Fruit fly (Drosophila melanogaster) whole organism, embryonic: ENCODE measurements around the gene CG3339.

Source experiments
- Adf1 ChIP-seq: fragments of 200-800 bp; sonication (Bioruptor generic); IDR thresholded peaks from 2 replicates; pipeline ENCODE4 v1.3.6; 2022; ENCODE audit warnings: missing biosample characterization, missing genetic modification characterization
- Antp ChIP-seq: fragments of 200-800 bp; sonication (Bioruptor generic); optimal IDR thresholded peaks from 3 replicates; lab custom pipeline; 2016; ENCODE audit warnings: missing biosample characterization, missing genetic modification characterization
- Atf3 ChIP-seq: fragments of 200-800 bp; sonication (Bioruptor generic); optimal IDR thresholded peaks from 3 replicates; lab custom pipeline; 2016; ENCODE audit warnings: missing biosample characterization, missing genetic modification characterization
- Bdp1 ChIP-seq: fragments of 200-800 bp; sonication (Bioruptor generic); optimal IDR thresholded peaks from 3 replicates; lab custom pipeline; 2016; ENCODE audit warnings: missing biosample characterization, missing genetic modification characterization
- C15 ChIP-seq: fragments of 200-800 bp; sonication (Bioruptor generic); IDR thresholded peaks from 3 replicates; pipeline ENCODE4 v1.3.6; 2022; ENCODE audit warnings: missing biosample characterization, missing genetic modification characterization
- CG10209 ChIP-seq: fragments of 200-800 bp; sonication (Bioruptor generic); optimal IDR thresholded peaks from 3 replicates; lab custom pipeline; 2017; ENCODE audit warnings: missing biosample characterization, mild to moderate bottlenecking, missing genetic modification characterization, missing genetic modification reagents
- CG10543 ChIP-seq: fragments of 200-800 bp; sonication (Bioruptor generic); optimal IDR thresholded peaks from 3 replicates; lab custom pipeline; 2017; ENCODE audit warnings: missing biosample characterization, mild to moderate bottlenecking, missing genetic modification characterization, moderate library complexity
- CG11085 ChIP-seq: fragments of 200-800 bp; sonication (Bioruptor generic); IDR thresholded peaks from 2 replicates; pipeline ENCODE4 v1.3.6; 2022; ENCODE audit warnings: missing biosample characterization, missing genetic modification characterization
- CG11247 ChIP-seq: fragments of 200-800 bp; sonication (Bioruptor generic); IDR thresholded peaks from 2 replicates; pipeline ENCODE4 v1.3.6; 2022; ENCODE audit warnings: missing biosample characterization, missing genetic modification characterization
- CG1233 ChIP-seq: fragments of 200-800 bp; sonication (Bioruptor generic); optimal IDR thresholded peaks from 4 replicates; lab custom pipeline; 2018; ENCODE audit warnings: missing biosample characterization, mild to moderate bottlenecking, missing genetic modification characterization
- CG13287 ChIP-seq: fragments of 200-800 bp; sonication (Bioruptor generic); IDR thresholded peaks from 2 replicates; pipeline ENCODE4 v1.3.6; 2022; ENCODE audit warnings: missing biosample characterization, missing genetic modification characterization; ENCODE audit not compliant: partially characterized antibody
- CG13624 ChIP-seq: fragments of 200-800 bp; sonication (Bioruptor generic); optimal IDR thresholded peaks from 2 replicates; lab custom pipeline; 2016; ENCODE audit warnings: missing biosample characterization, missing genetic modification characterization
- CG13775 ChIP-seq: fragments of 200-800 bp; sonication (Bioruptor generic); optimal IDR thresholded peaks from 3 replicates; lab custom pipeline; 2017; ENCODE audit warnings: missing biosample characterization, mild to moderate bottlenecking, missing genetic modification characterization
- CG14441 ChIP-seq: fragments of 200-800 bp; sonication (Bioruptor generic); IDR thresholded peaks from 2 replicates; pipeline ENCODE4 v1.3.6; 2022; ENCODE audit warnings: missing biosample characterization, missing genetic modification characterization
- CG15073 ChIP-seq: fragments of 200-800 bp; sonication (Bioruptor generic); optimal IDR thresholded peaks from 2 replicates; lab custom pipeline; 2016; ENCODE audit warnings: missing biosample characterization, missing genetic modification characterization
- CG15269 ChIP-seq: fragments of 200-800 bp; sonication (Bioruptor generic); optimal IDR thresholded peaks from 2 replicates; lab custom pipeline; 2018; ENCODE audit warnings: missing biosample characterization, mild to moderate bottlenecking, missing genetic modification characterization, moderate library complexity
- CG15601 ChIP-seq: fragments of 200-800 bp; sonication (Bioruptor generic); optimal IDR thresholded peaks from 3 replicates; lab custom pipeline; 2019; ENCODE audit warnings: missing biosample characterization, mild to moderate bottlenecking, missing genetic modification characterization, moderate library complexity
- CG1647 ChIP-seq: fragments of 200-800 bp; sonication (Bioruptor generic); optimal IDR thresholded peaks from 3 replicates; lab custom pipeline; 2016; ENCODE audit warnings: missing biosample characterization, missing genetic modification characterization
- CG16779 ChIP-seq: fragments of 200-800 bp; sonication (Bioruptor generic); IDR thresholded peaks from 2 replicates; pipeline ENCODE4 v1.3.6; 2022; ENCODE audit warnings: missing biosample characterization, missing genetic modification characterization
- CG17568 ChIP-seq: fragments of 200-800 bp; sonication (Bioruptor generic); optimal IDR thresholded peaks from 2 replicates; lab custom pipeline; 2018; ENCODE audit warnings: missing biosample characterization, mild to moderate bottlenecking, missing genetic modification characterization, moderate library complexity
- CG17912 ChIP-seq: fragments of 200-800 bp; sonication (Bioruptor generic); optimal IDR thresholded peaks from 2 replicates; lab custom pipeline; 2018; ENCODE audit warnings: missing biosample characterization, mild to moderate bottlenecking, missing genetic modification characterization
- CG2120 ChIP-seq: fragments of 200-800 bp; sonication (Bioruptor generic); optimal IDR thresholded peaks from 3 replicates; lab custom pipeline; 2016; ENCODE audit warnings: missing biosample characterization, missing genetic modification characterization
- CG30020 ChIP-seq: fragments of 200-800 bp; optimal IDR thresholded peaks from 2 replicates; lab custom pipeline; 2019; ENCODE audit warnings: missing biosample characterization, mild to moderate bottlenecking, missing genetic modification characterization, moderate library complexity
- CG3407 ChIP-seq: fragments of 200-800 bp; sonication (Bioruptor generic); optimal IDR thresholded peaks from 2 replicates; lab custom pipeline; 2018; ENCODE audit warnings: missing biosample characterization, mild to moderate bottlenecking, missing genetic modification characterization
- CG8478 ChIP-seq: fragments of >200 bp; optimal IDR thresholded peaks from 2 replicates; lab custom pipeline; 2018
- CG9215 ChIP-seq: fragments of 200-800 bp; sonication (Bioruptor generic); IDR thresholded peaks from 2 replicates; pipeline ENCODE4 v1.3.6; 2022; ENCODE audit warnings: missing biosample characterization, missing genetic modification characterization
- CG9876 ChIP-seq: fragments of 200-800 bp; sonication (Bioruptor generic); optimal IDR thresholded peaks from 2 replicates; lab custom pipeline; 2016; ENCODE audit warnings: missing biosample characterization, missing genetic modification characterization
- D19A ChIP-seq: fragments of 200-800 bp; optimal IDR thresholded peaks from 3 replicates; lab custom pipeline; 2019; ENCODE audit warnings: missing biosample characterization, mild to moderate bottlenecking, missing genetic modification characterization, moderate library complexity
- H15 ChIP-seq: fragments of 200-800 bp; sonication (Bioruptor generic); IDR thresholded peaks from 3 replicates; pipeline ENCODE4 v1.3.6; 2022; ENCODE audit warnings: missing biosample characterization, missing genetic modification characterization
- NK7.1 ChIP-seq: fragments of 200-800 bp; sonication (Bioruptor generic); optimal IDR thresholded peaks from 3 replicates; lab custom pipeline; 2016; ENCODE audit warnings: missing biosample characterization, missing genetic modification characterization
- NfI ChIP-seq: fragments of 200-800 bp; sonication (Bioruptor generic); optimal IDR thresholded peaks from 3 replicates; lab custom pipeline; 2018; ENCODE audit warnings: missing biosample characterization, mild to moderate bottlenecking, missing genetic modification characterization, moderate library complexity
- Rfx ChIP-seq: fragments of 200-800 bp; sonication (Bioruptor generic); IDR thresholded peaks from 2 replicates; pipeline ENCODE4 v1.3.6; 2022; ENCODE audit warnings: missing biosample characterization, missing genetic modification characterization
- Side ChIP-seq: fragments of 200-800 bp; sonication (Bioruptor generic); optimal IDR thresholded peaks from 2 replicates; lab custom pipeline; 2016; ENCODE audit warnings: missing biosample characterization, missing genetic modification characterization
- ato ChIP-seq: fragments of 200-800 bp; sonication (Bioruptor generic); IDR thresholded peaks from 2 replicates; pipeline ENCODE4 v1.3.6; 2022; ENCODE audit warnings: missing biosample characterization, missing genetic modification characterization; ENCODE audit not compliant: partially characterized antibody
- bab2 ChIP-seq: fragments of 200-800 bp; sonication (Bioruptor generic); optimal IDR thresholded peaks from 2 replicates; lab custom pipeline; 2016; ENCODE audit warnings: missing biosample characterization, missing genetic modification characterization
- croc ChIP-seq: fragments of 200-800 bp; sonication (Bioruptor generic); conservative IDR thresholded peaks from 3 replicates; pipeline ENCODE4 v1.3.6; 2022; ENCODE audit warnings: missing biosample characterization, missing genetic modification characterization
- da ChIP-seq: fragments of 200-800 bp; sonication (Bioruptor generic); optimal IDR thresholded peaks from 2 replicates; lab custom pipeline; 2016; ENCODE audit warnings: missing biosample characterization, missing genetic modification characterization
- dmrt99B ChIP-seq: fragments of 200-800 bp; sonication (Bioruptor generic); optimal IDR thresholded peaks from 2 replicates; lab custom pipeline; 2018; ENCODE audit warnings: missing biosample characterization, mild to moderate bottlenecking, missing genetic modification characterization, moderate library complexity
- hth ChIP-seq: fragments of >200 bp; optimal IDR thresholded peaks from 2 replicates; lab custom pipeline; 2017; ENCODE audit warnings: inconsistent platforms
- jumu ChIP-seq: fragments of 200-800 bp; sonication (Bioruptor generic); optimal IDR thresholded peaks from 3 replicates; lab custom pipeline; 2016; ENCODE audit warnings: missing biosample characterization, missing genetic modification characterization
- lbe ChIP-seq: fragments of 200-800 bp; sonication (Bioruptor generic); optimal IDR thresholded peaks from 2 replicates; lab custom pipeline; 2016; ENCODE audit warnings: missing biosample characterization, mild to moderate bottlenecking, missing genetic modification characterization
- lov ChIP-seq, 2 experiments: fragments of 200-800 bp in 1 of 2; fragments of >200 bp in 1 of 2; sonication (Bioruptor generic) in 1 of 2; IDR thresholded peaks in 1 of 2; optimal IDR thresholded peaks in 1 of 2; 2 replicates in 1 of 2; 3 replicates in 1 of 2; pipeline versions ENCODE4 v1.3.6 to Lab custom; 2017 to 2022; ENCODE audit warnings: missing biosample characterization in 1 of 2, missing genetic modification characterization in 1 of 2
- nmo ChIP-seq: fragments of 200-800 bp; sonication (Bioruptor generic); optimal IDR thresholded peaks from 2 replicates; lab custom pipeline; 2018; ENCODE audit warnings: missing biosample characterization, mild to moderate bottlenecking, missing genetic modification characterization, moderate library complexity
- onecut ChIP-seq: fragments of 200-800 bp; sonication (Bioruptor generic); IDR thresholded peaks from 2 replicates; pipeline ENCODE4 v1.3.6; 2022; ENCODE audit warnings: missing biosample characterization, missing genetic modification characterization
- seq ChIP-seq: fragments of 200-800 bp; sonication (Bioruptor generic); IDR thresholded peaks from 2 replicates; pipeline ENCODE4 v1.3.6; 2022; ENCODE audit warnings: missing biosample characterization, missing genetic modification characterization
- sob ChIP-seq: fragments of 200-800 bp; sonication (Bioruptor generic); IDR thresholded peaks from 2 replicates; pipeline ENCODE4 v1.3.6; 2022; ENCODE audit warnings: missing biosample characterization, missing genetic modification characterization
- tap ChIP-seq: fragments of 200-800 bp; optimal IDR thresholded peaks from 3 replicates; lab custom pipeline; 2019; ENCODE audit warnings: missing biosample characterization, mild to moderate bottlenecking, missing genetic modification characterization, moderate library complexity
- vvl ChIP-seq: fragments of 200-800 bp; sonication (Bioruptor generic); IDR thresholded peaks from 2 replicates; pipeline ENCODE4 v1.3.6; 2022; ENCODE audit warnings: missing biosample characterization, missing genetic modification characterization
- z ChIP-seq: fragments of 200-800 bp; sonication (Bioruptor generic); IDR thresholded peaks from 3 replicates; pipeline ENCODE4 v1.3.6; 2022; ENCODE audit warnings: missing biosample characterization, missing genetic modification characterization
- zfh2 ChIP-seq: fragments of 200-800 bp; sonication (Bioruptor generic); optimal IDR thresholded peaks from 2 replicates; lab custom pipeline; 2016; ENCODE audit warnings: missing biosample characterization, missing genetic modification characterization

The CG3339 gene

DNA sequence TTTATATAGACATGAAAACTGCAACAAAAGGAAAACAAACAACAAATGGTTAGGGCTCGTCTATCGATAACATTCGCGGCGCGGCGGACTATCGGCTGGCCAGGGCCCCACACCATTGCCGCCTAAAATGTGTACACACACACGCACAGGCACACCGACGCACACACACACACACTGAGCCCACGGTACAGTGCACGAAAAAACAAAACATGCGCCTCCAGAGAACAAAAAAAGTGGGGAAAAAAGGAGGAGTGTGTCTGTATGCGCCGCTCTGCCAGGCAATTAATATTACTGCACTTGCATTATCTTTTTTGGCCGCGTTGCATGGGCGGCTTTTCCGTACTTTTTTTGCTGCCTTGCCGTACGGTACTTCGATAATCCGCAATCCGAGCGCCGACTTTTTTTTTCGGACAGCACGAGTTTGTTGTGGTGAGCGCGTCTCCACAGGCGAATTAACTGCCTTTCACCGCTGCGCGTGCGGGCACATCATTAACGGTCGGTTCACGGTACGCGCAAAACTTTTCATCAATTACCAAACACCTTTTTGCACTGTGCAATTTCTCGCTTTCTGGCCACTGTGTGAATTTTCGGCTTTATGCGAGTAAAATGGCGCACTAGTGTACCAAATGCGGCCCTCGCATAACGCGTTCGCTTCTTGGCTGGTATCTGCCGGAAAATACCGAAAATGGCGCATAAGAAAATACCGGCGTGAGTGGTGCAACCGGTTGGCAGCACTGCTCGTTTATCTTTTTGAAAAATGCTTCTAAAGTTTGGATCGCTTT is 58.5 kb downstream of the CG3339 start, which contains the start of gene woc (continued):
- no peak for TF ChIP-seq z (GFP tag; lab: Robert Waterston, UW)
- peak; percentile 46 for TF ChIP-seq bab2 (GFP tag; lab: Kevin White, UChicago)
- no peak for TF ChIP-seq CG11085 (GFP tag; lab: Robert Waterston, UW)
- peak; percentile 62 for TF ChIP-seq jumu (GFP tag; lab: Kevin White, UChicago)
- TF ChIP-seq CG15269 (tag; lab: Kevin White, UChicago) = no peak
- TF ChIP-seq CG3407 (GFP tag; lab: Kevin White, UChicago) = peak; percentile 8
- no peak for TF ChIP-seq C15 (GFP tag; lab: Robert Waterston, UW)
- no peak for TF ChIP-seq onecut (GFP tag; lab: Robert Waterston, UW)
- no peak for TF ChIP-seq Atf3 (GFP tag; lab: Kevin White, UChicago)
- TF ChIP-seq CG16779 (GFP tag; lab: Robert Waterston, UW) = no peak
- TF ChIP-seq dmrt99B (tag; lab: Kevin White, UChicago) = no peak
- TF ChIP-seq hth (lab: Kevin White, UChicago) = no peak
- TF ChIP-seq CG15601 (tag; lab: Kevin White, UChicago) = no peak
- TF ChIP-seq CG2120 (GFP tag; lab: Kevin White, UChicago) = peak; percentile 78
- no peak for TF ChIP-seq CG17568 (GFP tag; lab: Kevin White, UChicago)
- TF ChIP-seq Rfx (GFP tag; lab: Robert Waterston, UW) = peak; percentile 63
- TF ChIP-seq NK7.1 = peak; percentile 37
- peak; percentile 24 for TF ChIP-seq NfI (GFP tag; lab: Kevin White, UChicago)
- TF ChIP-seq Bdp1 (GFP tag; lab: Kevin White, UChicago) = peak; percentile 46
- no peak for TF ChIP-seq CG15073
- peak; percentile 46 for TF ChIP-seq CG13624 (GFP tag; lab: Kevin White, UChicago)
- peak; percentile 59 for TF ChIP-seq Adf1 (GFP tag; lab: Robert Waterston, UW)
- peak; percentile 43 for TF ChIP-seq CG9215 (GFP tag; lab: Robert Waterston, UW)
- TF ChIP-seq Antp (GFP tag; lab: Kevin White, UChicago) = peak; percentile 70
- peak; percentile 35 for TF ChIP-seq CG10209
- TF ChIP-seq lbe (GFP tag; lab: Kevin White, UChicago) = no peak
- peak; percentile 87 for TF ChIP-seq CG13287
- 0 out of 2 replicates have a peak, but pooled peaks have one; percentile 15 for TF ChIP-seq CG14441 (GFP tag; lab: Robert Waterston, UW)
- TF ChIP-seq vvl = peak; percentile 45
- TF ChIP-seq CG10543 = no peak
- peak; percentile 71 for TF ChIP-seq zfh2
- peak; percentile 19; the same call in 1 of the 2 replicates for TF ChIP-seq sob (GFP tag; lab: Robert Waterston, UW)
- TF ChIP-seq croc (GFP tag; lab: Robert Waterston, UW) = no peak
- 0 out of 2 replicates have a peak, but pooled peaks have one; percentile 9 for TF ChIP-seq CG11247
- TF ChIP-seq CG1647 = no peak
- TF ChIP-seq CG17912 (GFP tag; lab: Kevin White, UChicago) = no peak
- TF ChIP-seq H15 (GFP tag; lab: Robert Waterston, UW) = no peak
- peak; percentile 88 for TF ChIP-seq CG8478 (lab: Kevin White, UChicago)
- TF ChIP-seq D19A (tag; lab: Kevin White, UChicago) = no peak
- peak; percentile 65 for TF ChIP-seq CG13775
- peak; percentile 65 for TF ChIP-seq Side (GFP tag; lab: Kevin White, UChicago)
- peak; percentile 54; the same call in 1 of the 2 replicates for TF ChIP-seq seq (GFP tag; lab: Robert Waterston, UW)
- no peak for TF ChIP-seq lov (optimal IDR thresholded peaks at IDR 0.05; lab: Kevin White, UChicago)
- TF ChIP-seq lov (GFP tag; IDR thresholded peaks at IDR 0.05; lab: Robert Waterston, UW) = no peak
- TF ChIP-seq CG9876 (GFP tag; lab: Kevin White, UChicago) = no peak
- no peak for TF ChIP-seq da (GFP tag; lab: Kevin White, UChicago)
- peak; percentile 16 for TF ChIP-seq CG1233 (GFP tag; lab: Kevin White, UChicago)
- peak; percentile 90 for TF ChIP-seq ato
- TF ChIP-seq nmo (GFP tag; lab: Kevin White, UChicago) = peak; percentile 48
- TF ChIP-seq CG30020 = no peak
- no peak for TF ChIP-seq tap (tag; lab: Kevin White, UChicago)
